Worm (Caenorhabditis elegans) whole organism, midembryonic: Measurements from ENCODE around the gene vit-6.

Source experiments
- T22C8.4 ChIP-seq: fragments of 200-800 bp; sonication (Bioruptor generic); IDR thresholded peaks from 2 replicates; pipeline ENCODE4 v1.3.6; 2022; ENCODE audit warnings: missing genetic modification characterization, missing compliant biosample characterization
- cog-1 ChIP-seq: sonication (generic microtip); optimal IDR thresholded peaks from 2 replicates; lab custom pipeline; 2016; ENCODE audit warnings: missing genetic modification characterization, missing compliant biosample characterization
- flt-1 ChIP-seq: fragments of 200-800 bp; sonication (Bioruptor generic); IDR thresholded peaks from 2 replicates; pipeline ENCODE4 v1.3.6; 2022; ENCODE audit warnings: missing genetic modification characterization, missing compliant biosample characterization
- klf-2 ChIP-seq: fragments of 200-800 bp; sonication (Bioruptor generic); conservative IDR thresholded peaks from 2 replicates; pipeline ENCODE4 v1.3.6; 2022; ENCODE audit warnings: missing genetic modification reagents, missing genetic modification characterization, missing compliant biosample characterization
- med-1 ChIP-seq: sonication (generic microtip); optimal IDR thresholded peaks from 2 replicates; lab custom pipeline; 2017; ENCODE audit warnings: missing genetic modification characterization, mild to moderate bottlenecking, missing compliant biosample characterization, antibody characterized with exemption, missing genetic modification reagents; ENCODE audit not compliant: insufficient read depth
- ref-1 ChIP-seq: fragments of 200-800 bp; sonication (Bioruptor generic); conservative IDR thresholded peaks from 2 replicates; pipeline ENCODE4 v1.3.6; 2022; ENCODE audit warnings: missing genetic modification reagents, missing genetic modification characterization, missing compliant biosample characterization
- tab-1 ChIP-seq: fragments of 200-800 bp; sonication (Bioruptor generic); IDR thresholded peaks from 2 replicates; pipeline ENCODE4 v1.3.6; 2022; ENCODE audit warnings: missing genetic modification characterization, missing compliant biosample characterization
- ztf-23 ChIP-seq: fragments of 200-800 bp; sonication (Bioruptor generic); IDR thresholded peaks from 2 replicates; pipeline ENCODE4 v1.3.6; 2022; ENCODE audit warnings: missing genetic modification reagents, missing genetic modification characterization, missing compliant biosample characterization
- ztf-29 ChIP-seq: fragments of 200-800 bp; sonication (Bioruptor generic); IDR thresholded peaks from 2 replicates; pipeline ENCODE4 v1.3.6; 2022; ENCODE audit warnings: missing genetic modification reagents, missing genetic modification characterization, missing compliant biosample characterization

vit-6 gene

DNA sequence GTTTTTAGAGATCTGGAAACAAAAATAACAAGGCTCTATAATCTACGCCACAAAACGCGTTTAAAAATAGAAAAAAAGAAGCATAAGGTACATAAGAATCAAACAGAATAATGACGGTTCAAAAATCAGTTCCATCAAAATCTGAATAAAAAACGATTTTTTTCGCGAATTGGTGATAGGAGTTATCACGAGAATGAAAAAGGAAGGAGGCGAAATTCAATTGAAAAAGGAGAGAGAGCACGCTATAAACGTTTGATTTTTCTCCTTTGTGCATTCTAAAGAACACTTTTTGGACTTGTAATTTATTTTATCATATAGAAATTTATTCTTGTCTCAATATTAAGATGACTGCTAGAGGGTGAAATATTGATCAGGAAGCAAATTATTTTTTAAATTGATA lies 9.6 kb upstream of the vit-6 start:
- TF ChIP-seq T22C8.4 (GFP tag; lab: Robert Waterston, UW) = no peak
- no peak for TF ChIP-seq flt-1
- no peak for TF ChIP-seq tab-1 (GFP tag; lab: Robert Waterston, UW)
- no peak for TF ChIP-seq ztf-29
- no peak for TF ChIP-seq ref-1
- TF ChIP-seq med-1 = no peak
- no peak for TF ChIP-seq cog-1 (tag; lab: Kevin White, UChicago)
- no peak for TF ChIP-seq klf-2
- no peak for TF ChIP-seq ztf-23 (GFP tag; lab: Robert Waterston, UW)

DNA sequence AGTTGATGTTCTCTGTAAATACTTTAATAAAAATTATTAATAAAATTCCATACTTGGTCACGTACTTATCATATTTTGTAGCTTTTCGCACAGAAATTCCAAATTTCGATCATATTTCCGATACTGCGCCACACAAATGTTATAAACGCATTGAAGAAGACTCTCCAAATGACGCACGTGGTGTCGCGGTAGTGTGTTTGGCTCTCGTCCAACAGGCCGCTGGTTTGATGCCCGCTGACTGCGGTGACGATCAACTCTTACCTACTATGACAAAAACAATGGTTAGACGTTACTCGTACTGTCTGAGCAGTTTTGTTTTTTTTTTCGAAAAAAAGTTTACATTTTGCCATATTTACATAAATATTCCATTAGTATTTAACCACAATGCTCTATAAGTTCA lies 8.1 kb upstream of the vit-6 start:
- peak; percentile 94 for TF ChIP-seq ztf-29
- TF ChIP-seq flt-1 = peak; percentile 98
- TF ChIP-seq ref-1 = peak; percentile 96
- TF ChIP-seq tab-1 (GFP tag; lab: Robert Waterston, UW) = peak; percentile 98
- peak; percentile 95 for TF ChIP-seq ztf-23 (GFP tag; lab: Robert Waterston, UW)
- TF ChIP-seq med-1 = peak; percentile 76
- TF ChIP-seq klf-2 = peak; percentile 90
- TF ChIP-seq T22C8.4 (GFP tag; lab: Robert Waterston, UW) = peak; percentile 96
- TF ChIP-seq cog-1 (tag; lab: Kevin White, UChicago) = peak; percentile 96

DNA sequence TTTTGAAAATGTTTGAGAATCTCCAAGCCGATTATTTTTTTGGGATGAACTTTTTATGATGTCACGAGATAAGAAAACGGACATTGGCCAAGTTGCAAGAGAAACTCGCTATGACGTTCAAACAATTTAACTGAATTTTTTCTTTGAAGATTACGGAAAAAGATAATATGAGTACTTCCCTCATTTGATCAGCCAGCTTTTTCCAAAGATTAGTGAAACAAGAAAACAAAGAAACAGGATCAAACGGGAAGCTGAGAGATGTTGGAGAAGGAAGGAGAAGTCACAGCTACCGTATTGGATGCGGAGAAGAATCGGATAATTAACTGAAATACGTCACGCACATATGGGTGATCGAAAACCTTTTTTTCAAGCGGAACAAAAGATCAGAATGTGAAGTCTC lies 6.8 kb upstream of the vit-6 start:
- no peak for TF ChIP-seq flt-1
- TF ChIP-seq ref-1 = no peak
- TF ChIP-seq cog-1 (tag; lab: Kevin White, UChicago) = no peak
- no peak for TF ChIP-seq T22C8.4 (GFP tag; lab: Robert Waterston, UW)
- no peak for TF ChIP-seq tab-1 (GFP tag; lab: Robert Waterston, UW)
- TF ChIP-seq ztf-29 = no peak
- TF ChIP-seq ztf-23 (GFP tag; lab: Robert Waterston, UW) = no peak
- TF ChIP-seq med-1 = no peak
- TF ChIP-seq klf-2 = no peak

DNA sequence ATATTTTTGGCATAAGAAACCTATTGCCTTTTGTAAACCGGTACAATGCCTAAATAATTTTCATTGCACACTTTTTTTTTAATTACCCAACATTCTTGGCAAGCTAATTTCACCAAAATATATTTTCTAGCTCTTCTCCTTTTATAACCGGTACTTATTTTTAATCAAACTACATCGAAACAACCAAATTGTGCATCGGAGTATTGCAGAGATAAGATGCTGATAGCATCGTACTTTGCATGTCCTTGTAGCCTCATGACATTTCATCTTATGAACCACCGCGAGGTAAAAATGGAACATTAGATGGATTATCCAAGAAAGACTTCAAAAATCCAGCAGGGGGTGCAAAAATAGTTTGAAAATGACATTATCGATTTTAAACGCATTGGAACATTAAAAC lies 5.7 kb upstream of the vit-6 start:
- TF ChIP-seq cog-1 (tag; lab: Kevin White, UChicago) (no peak), med-1 (no peak), tab-1 (GFP tag; lab: Robert Waterston, UW) (no peak), klf-2 (no peak), ref-1 (no peak), T22C8.4 (GFP tag; lab: Robert Waterston, UW) (no peak), ztf-23 (GFP tag; lab: Robert Waterston, UW) (no peak), ztf-29 (no peak), flt-1 (no peak)

DNA sequence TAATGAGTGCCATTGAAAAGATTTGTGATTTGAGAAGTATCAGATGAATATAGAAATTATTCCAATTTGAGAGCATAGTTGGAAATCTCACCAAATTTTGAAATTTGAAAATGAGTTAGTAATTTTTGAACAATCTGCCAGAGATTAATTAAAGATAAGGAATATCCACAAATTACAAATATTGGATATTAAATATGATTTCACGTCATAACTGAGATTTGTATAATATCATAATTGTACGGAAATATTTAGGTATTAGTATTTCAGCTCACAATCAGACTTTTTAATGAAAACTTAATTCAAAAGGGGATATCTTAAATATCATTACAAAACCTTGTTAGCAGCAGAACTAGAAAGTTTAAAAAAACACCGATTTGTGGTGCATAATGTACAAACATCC lies 1.1 kb upstream of the vit-6 start, which contains the start of gene K07H8.7:
TSS of gene K07H8.7 (minus strand) at position 101 of the 400 bp plus-strand sequence.
- TF ChIP-seq med-1 (no peak), flt-1 (no peak), klf-2 (no peak), cog-1 (tag; lab: Kevin White, UChicago) (no peak)

DNA sequence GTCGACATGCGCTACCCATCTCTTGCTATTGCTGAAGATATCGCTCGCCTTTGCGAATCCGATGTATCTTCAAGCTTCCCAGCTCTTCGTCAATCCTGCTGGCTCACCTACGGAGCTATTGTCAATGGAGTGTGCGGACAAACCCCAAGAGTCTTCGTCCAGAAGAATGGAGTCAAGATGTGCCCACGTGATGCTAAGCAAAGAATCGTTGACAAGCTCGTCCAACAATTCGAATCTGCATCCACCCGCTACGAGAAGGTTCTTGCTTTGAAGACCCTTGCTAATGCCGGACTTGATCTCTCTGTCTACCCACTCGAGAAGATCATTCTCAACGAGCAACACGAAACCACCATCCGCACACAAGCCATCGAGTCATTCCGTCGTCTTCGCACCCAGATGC lies 1.7 kb downstream of the vit-6 start:
- TF ChIP-seq flt-1 = no peak
- TF ChIP-seq klf-2 = no peak
- no peak for TF ChIP-seq ref-1
- TF ChIP-seq tab-1 (GFP tag; lab: Robert Waterston, UW) = no peak
- no peak for TF ChIP-seq ztf-23 (GFP tag; lab: Robert Waterston, UW)
- TF ChIP-seq T22C8.4 (GFP tag; lab: Robert Waterston, UW) = no peak
- no peak for TF ChIP-seq ztf-29
- no peak for TF ChIP-seq med-1
- no peak for TF ChIP-seq cog-1 (tag; lab: Kevin White, UChicago)

DNA sequence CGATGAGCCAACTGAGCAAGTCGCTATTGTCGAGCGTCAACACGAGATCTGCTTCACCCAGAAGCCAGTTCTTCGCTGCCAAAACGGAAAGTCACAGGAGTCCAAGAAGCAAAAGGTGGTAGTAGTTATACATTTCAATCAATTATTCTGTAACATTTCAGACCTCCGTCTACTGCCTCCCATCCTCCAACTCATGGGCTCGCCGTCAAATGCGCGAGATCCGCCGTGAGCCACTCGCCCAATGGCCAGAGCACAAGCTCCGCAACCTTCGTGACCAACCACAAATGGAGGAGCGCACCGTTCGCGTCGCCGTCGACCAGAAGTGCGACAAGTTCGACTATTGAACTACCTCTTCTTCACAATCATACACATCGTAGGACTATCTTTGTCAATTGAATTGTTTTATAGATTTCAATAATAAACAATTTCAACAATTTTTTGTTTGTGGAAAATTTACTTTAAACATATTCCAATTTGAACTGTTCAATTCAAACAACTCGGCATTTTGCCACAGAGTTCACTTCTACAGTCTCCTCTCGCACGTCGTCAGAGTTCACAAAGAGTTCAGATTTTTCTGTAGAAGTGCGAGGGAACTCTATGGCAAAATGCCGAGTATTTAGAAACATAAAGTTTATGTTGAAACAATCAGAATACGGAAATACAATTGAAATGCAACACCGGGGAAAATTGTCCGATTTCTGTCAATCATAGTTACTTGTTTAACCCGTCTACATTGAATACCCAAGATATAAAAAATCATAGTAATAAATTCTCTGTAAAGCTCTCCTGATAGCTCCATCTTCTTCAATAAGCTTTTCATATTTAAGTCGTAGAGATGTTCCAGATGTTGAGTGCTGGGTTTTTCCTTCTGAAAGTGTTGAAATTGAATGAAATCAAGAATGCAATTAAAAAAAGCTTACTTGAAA lies 5.3 kb downstream of the vit-6 start:
- TF ChIP-seq tab-1 (GFP tag; lab: Robert Waterston, UW) (no peak), klf-2 (no peak), ref-1 (no peak), flt-1 (no peak), T22C8.4 (GFP tag; lab: Robert Waterston, UW) (no peak), ztf-29 (no peak), med-1 (no peak), cog-1 (tag; lab: Kevin White, UChicago) (no peak), ztf-23 (GFP tag; lab: Robert Waterston, UW) (no peak)

DNA sequence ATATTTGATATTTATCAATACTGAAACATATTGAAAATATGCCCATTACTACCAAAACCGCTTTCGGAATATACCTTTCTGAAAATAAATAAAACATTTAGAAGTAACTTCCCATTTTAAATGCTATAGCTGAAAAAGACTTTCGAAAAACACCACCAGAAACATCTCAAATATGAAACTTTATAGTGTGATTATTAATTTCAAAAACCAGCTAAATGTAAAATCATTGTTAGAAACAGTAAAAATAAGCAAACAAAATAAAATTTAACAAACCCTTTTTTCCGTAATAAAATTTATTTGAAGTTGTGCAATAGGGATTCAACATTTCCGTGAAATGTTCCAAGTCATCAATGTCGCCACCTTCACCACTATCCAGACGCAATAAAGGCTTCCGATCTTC lies 7.1 kb downstream of the vit-6 start, which contains the start of the genes K07H8.5 and K07H8.8:
TSS of gene K07H8.5 (plus strand) at position 301 of the 400 bp plus-strand sequence.
TSS of gene K07H8.8 (minus strand) at position 389 of the 400 bp plus-strand sequence.
- TF ChIP-seq flt-1 = no peak
- TF ChIP-seq T22C8.4 (GFP tag; lab: Robert Waterston, UW) = no peak
- TF ChIP-seq cog-1 (tag; lab: Kevin White, UChicago) = no peak
- no peak for TF ChIP-seq klf-2
- no peak for TF ChIP-seq ref-1
- TF ChIP-seq med-1 = no peak
- TF ChIP-seq tab-1 (GFP tag; lab: Robert Waterston, UW) = no peak
- no peak for TF ChIP-seq ztf-23 (GFP tag; lab: Robert Waterston, UW)

DNA sequence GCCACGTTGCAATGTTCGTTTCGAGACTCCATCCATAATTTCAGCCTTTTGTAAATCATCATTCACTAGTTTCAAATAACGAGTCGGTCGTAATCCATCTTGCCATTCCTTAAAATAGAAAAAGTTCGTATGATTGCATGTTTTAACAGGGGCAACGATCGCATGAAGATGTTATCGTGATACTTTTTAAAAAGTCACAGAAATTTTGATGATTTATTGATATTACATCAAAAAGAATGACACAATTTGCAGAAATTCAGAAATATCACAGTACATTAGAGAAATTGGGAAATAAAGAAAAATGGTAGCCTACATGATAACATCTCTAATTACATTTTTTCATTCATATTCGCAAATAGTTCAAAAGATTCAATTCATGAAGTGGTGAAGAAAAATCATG lies 12.4 kb downstream of the vit-6 start:
- TF ChIP-seq cog-1 (tag; lab: Kevin White, UChicago) = no peak
- no peak for TF ChIP-seq med-1
- no peak for TF ChIP-seq T22C8.4 (GFP tag; lab: Robert Waterston, UW)
- no peak for TF ChIP-seq klf-2
- no peak for TF ChIP-seq ztf-23 (GFP tag; lab: Robert Waterston, UW)
- TF ChIP-seq flt-1 = no peak
- TF ChIP-seq ref-1 = no peak
- no peak for TF ChIP-seq ztf-29
- TF ChIP-seq tab-1 (GFP tag; lab: Robert Waterston, UW) = no peak

DNA sequence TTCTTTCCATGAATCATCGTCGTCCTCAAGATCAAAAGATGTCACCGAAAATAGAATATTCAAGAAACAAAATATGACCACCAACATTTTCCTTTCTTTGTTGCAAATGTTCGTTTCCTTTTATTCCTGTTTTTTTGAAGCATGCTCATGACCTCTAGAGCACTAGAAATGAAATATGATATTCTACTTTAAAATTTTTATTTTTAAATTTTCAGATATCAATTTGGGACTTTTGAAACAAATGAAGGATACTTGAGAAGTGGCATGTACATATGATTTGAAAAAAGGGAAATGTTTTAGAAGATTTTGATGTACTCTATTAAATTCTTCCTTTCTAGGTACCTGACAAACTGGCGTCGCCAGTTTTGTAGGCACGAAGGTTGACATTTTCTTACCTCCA lies 14.3 kb downstream of the vit-6 start, which contains the start of gene K07H8.11:
TSS of gene K07H8.11 (minus strand) at position 101 of the 400 bp plus-strand sequence.
- TF ChIP-seq klf-2 (no peak), flt-1 (no peak), ztf-29 (no peak), ztf-23 (GFP tag; lab: Robert Waterston, UW) (no peak), T22C8.4 (GFP tag; lab: Robert Waterston, UW) (no peak), ref-1 (no peak), tab-1 (GFP tag; lab: Robert Waterston, UW) (no peak), med-1 (no peak), cog-1 (tag; lab: Kevin White, UChicago) (no peak)
